Worm (Caenorhabditis elegans) whole organism, mixed stage, embryonic: ENCODE data around the gene F59A7.14.

Source experiments
- M03D4.4 ChIP-seq: sonication (generic microtip); optimal IDR thresholded peaks from 2 replicates; lab custom pipeline; 2017; ENCODE audit warnings: mild to moderate bottlenecking, missing genetic modification characterization, missing compliant biosample characterization
- bed-3 ChIP-seq: fragments of 200-800 bp; sonication (Bioruptor generic); optimal IDR thresholded peaks from 3 replicates; lab custom pipeline; 2018; ENCODE audit warnings: mild to moderate bottlenecking, missing genetic modification characterization, moderate library complexity, missing compliant biosample characterization
- ceh-39 ChIP-seq: fragments of 150-350 bp; optimal IDR thresholded peaks from 2 replicates; lab custom pipeline; 2014; ENCODE audit warnings: missing biosample characterization, missing genetic modification characterization
- ceh-43 ChIP-seq: fragments of 200-800 bp; sonication (Bioruptor generic); optimal IDR thresholded peaks from 2 replicates; lab custom pipeline; 2018; ENCODE audit warnings: mild to moderate bottlenecking, missing genetic modification characterization, moderate library complexity, missing compliant biosample characterization
- ceh-83 ChIP-seq: fragments of 200-800 bp; sonication (Bioruptor generic); optimal IDR thresholded peaks from 2 replicates; lab custom pipeline; 2018; ENCODE audit warnings: mild to moderate bottlenecking, missing genetic modification characterization, missing compliant biosample characterization
- ces-1 ChIP-seq: fragments of 150-350 bp; optimal IDR thresholded peaks from 2 replicates; lab custom pipeline; 2014; ENCODE audit warnings: missing biosample characterization, missing genetic modification reagents, missing genetic modification characterization
- cnd-1 ChIP-seq: fragments of 200-800 bp; sonication (Bioruptor generic); optimal IDR thresholded peaks from 2 replicates; lab custom pipeline; 2018; ENCODE audit warnings: mild to moderate bottlenecking, missing genetic modification characterization, missing compliant biosample characterization
- drap-1 ChIP-seq: fragments of 200-800 bp; sonication (Bioruptor generic); optimal IDR thresholded peaks from 3 replicates; lab custom pipeline; 2018; ENCODE audit warnings: mild to moderate bottlenecking, missing genetic modification characterization, missing compliant biosample characterization
- elt-1 ChIP-seq: sonication (generic microtip); optimal IDR thresholded peaks from 2 replicates; lab custom pipeline; 2017; ENCODE audit warnings: missing genetic modification characterization, mild to moderate bottlenecking, missing compliant biosample characterization, antibody characterized with exemption, moderate library complexity, borderline replicate concordance; ENCODE audit not compliant: insufficient read depth
- flh-1 ChIP-seq: fragments of 200-800 bp; sonication (Bioruptor generic); optimal IDR thresholded peaks from 2 replicates; lab custom pipeline; 2018; ENCODE audit warnings: mild to moderate bottlenecking, missing genetic modification characterization, moderate library complexity, missing compliant biosample characterization
- ham-2 ChIP-seq: fragments of 200-800 bp; sonication (Bioruptor generic); optimal IDR thresholded peaks from 2 replicates; lab custom pipeline; 2018; ENCODE audit warnings: mild to moderate bottlenecking, missing genetic modification characterization, missing compliant biosample characterization
- hlh-1 ChIP-seq: fragments of 150-350 bp; optimal IDR thresholded peaks from 2 replicates; lab custom pipeline; 2014; ENCODE audit warnings: missing biosample characterization, missing genetic modification reagents, missing genetic modification characterization
- lin-13 ChIP-seq: fragments of 150-350 bp; optimal IDR thresholded peaks from 2 replicates; lab custom pipeline; 2014; ENCODE audit warnings: missing biosample characterization, missing genetic modification characterization
- lin-32 ChIP-seq: fragments of 200-800 bp; sonication (Bioruptor generic); optimal IDR thresholded peaks from 2 replicates; lab custom pipeline; 2018; ENCODE audit warnings: mild to moderate bottlenecking, missing genetic modification characterization, missing compliant biosample characterization
- lsy-2 ChIP-seq: fragments of 150-350 bp; optimal IDR thresholded peaks from 2 replicates; lab custom pipeline; 2014; ENCODE audit warnings: missing biosample characterization, missing genetic modification characterization
- mab-5 ChIP-seq: fragments of 150-350 bp; optimal IDR thresholded peaks from 2 replicates; lab custom pipeline; 2014; ENCODE audit warnings: missing biosample characterization, missing genetic modification characterization
- mep-1 ChIP-seq: fragments of 150-350 bp; optimal IDR thresholded peaks from 2 replicates; lab custom pipeline; 2017; ENCODE audit warnings: missing biosample characterization, missing genetic modification reagents, missing genetic modification characterization, inconsistent platforms
- mls-2 ChIP-seq: sonication (generic microtip); optimal IDR thresholded peaks from 2 replicates; lab custom pipeline; 2016; ENCODE audit warnings: mild to moderate bottlenecking, missing genetic modification characterization, moderate library complexity, missing compliant biosample characterization
- nhr-12 ChIP-seq: fragments of 150-350 bp; optimal IDR thresholded peaks from 2 replicates; lab custom pipeline; 2014; ENCODE audit warnings: missing biosample characterization, missing genetic modification characterization
- nhr-2 ChIP-seq: fragments of 150-350 bp; optimal IDR thresholded peaks from 2 replicates; lab custom pipeline; 2014; ENCODE audit warnings: missing biosample characterization, missing genetic modification characterization
- nhr-237 ChIP-seq: fragments of 150-350 bp; optimal IDR thresholded peaks from 2 replicates; lab custom pipeline; 2014; ENCODE audit warnings: missing biosample characterization, missing genetic modification characterization
- nhr-28 ChIP-seq: fragments of 150-350 bp; optimal IDR thresholded peaks from 2 replicates; lab custom pipeline; 2014; ENCODE audit warnings: missing biosample characterization, missing genetic modification characterization
- nhr-76 ChIP-seq: sonication (generic microtip); optimal IDR thresholded peaks from 2 replicates; lab custom pipeline; 2017; ENCODE audit warnings: missing biosample characterization, missing genetic modification characterization
- pha-4 ChIP-seq: fragments of 150-350 bp; optimal IDR thresholded peaks from 2 replicates; lab custom pipeline; 2018; ENCODE audit warnings: missing biosample characterization, missing genetic modification reagents, missing genetic modification characterization
- snpc-4 ChIP-seq: fragments of 150-350 bp; optimal IDR thresholded peaks from 2 replicates; lab custom pipeline; 2014; ENCODE audit warnings: missing biosample characterization, missing genetic modification characterization
- sptf-1 ChIP-seq: sonication (generic microtip); optimal IDR thresholded peaks from 2 replicates; lab custom pipeline; 2017; ENCODE audit warnings: mild to moderate bottlenecking, missing genetic modification characterization, moderate library complexity, missing compliant biosample characterization
- tbx-8 ChIP-seq: fragments of 200-800 bp; sonication (Bioruptor generic); optimal IDR thresholded peaks from 2 replicates; lab custom pipeline; 2018; ENCODE audit warnings: mild to moderate bottlenecking, missing genetic modification characterization, moderate library complexity, missing compliant biosample characterization
- unc-120 ChIP-seq: sonication (generic microtip); optimal IDR thresholded peaks from 2 replicates; lab custom pipeline; 2017; ENCODE audit warnings: missing genetic modification characterization, missing compliant biosample characterization; ENCODE audit not compliant: poor library complexity, severe bottlenecking
- unc-39 ChIP-seq: fragments of 150-350 bp; optimal IDR thresholded peaks from 2 replicates; lab custom pipeline; 2014; ENCODE audit warnings: missing biosample characterization, missing genetic modification characterization
- unc-62 ChIP-seq: fragments of 150-350 bp; optimal IDR thresholded peaks from 2 replicates; lab custom pipeline; 2014; ENCODE audit warnings: missing biosample characterization, missing genetic modification reagents, missing genetic modification characterization
- zip-8 ChIP-seq: fragments of 150-350 bp; optimal IDR thresholded peaks from 2 replicates; lab custom pipeline; 2014; ENCODE audit warnings: missing biosample characterization, missing genetic modification characterization
- ztf-11 ChIP-seq: fragments of 150-350 bp; optimal IDR thresholded peaks from 2 replicates; lab custom pipeline; 2014; ENCODE audit warnings: missing biosample characterization, missing genetic modification characterization

F59A7.14 gene

DNA sequence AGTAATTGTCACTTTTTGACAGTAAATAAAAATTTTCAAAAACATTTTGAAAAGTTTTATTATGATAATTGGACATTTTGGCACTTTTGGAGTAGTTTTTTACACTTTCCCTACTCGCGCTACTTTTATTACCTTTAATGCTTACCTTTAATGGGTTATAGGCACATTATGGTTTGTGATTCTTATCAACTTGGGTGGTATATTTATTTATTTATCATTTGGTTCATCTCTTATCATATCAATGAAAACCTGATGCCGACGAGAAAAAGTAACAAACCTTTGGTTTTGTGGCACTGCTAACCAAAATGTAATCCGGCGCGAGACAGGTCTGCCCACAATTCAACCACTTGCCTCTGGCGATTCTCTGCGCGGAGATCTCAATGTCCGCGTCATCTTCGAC, 20.4 kb upstream of the F59A7.14 start:
- no peak for TF ChIP-seq ztf-11
- no peak for TF ChIP-seq lin-13 (tag; lab: Kevin White, UChicago)
- no peak for TF ChIP-seq mep-1 (tag; lab: Kevin White, UChicago)
- TF ChIP-seq M03D4.4 (tag; lab: Kevin White, UChicago) = no peak
- TF ChIP-seq ceh-83 (GFP tag; lab: Kevin White, UChicago) = no peak
- TF ChIP-seq ces-1 (GFP tag; lab: Kevin White, UChicago) = no peak
- TF ChIP-seq drap-1 (GFP tag; lab: Kevin White, UChicago) = no peak
- no peak for TF ChIP-seq mls-2 (tag; lab: Kevin White, UChicago)
- no peak for TF ChIP-seq mab-5 (tag; lab: Kevin White, UChicago)
- TF ChIP-seq tbx-8 (GFP tag; lab: Kevin White, UChicago) = no peak
- no peak for TF ChIP-seq zip-8 (tag; lab: Kevin White, UChicago)
- TF ChIP-seq ham-2 (GFP tag; lab: Kevin White, UChicago) = no peak
- TF ChIP-seq unc-39 (tag; lab: Kevin White, UChicago) = no peak
- no peak for TF ChIP-seq sptf-1 (tag; lab: Kevin White, UChicago)
- TF ChIP-seq ceh-39 = no peak
- TF ChIP-seq nhr-12 (tag; lab: Kevin White, UChicago) = no peak

DNA sequence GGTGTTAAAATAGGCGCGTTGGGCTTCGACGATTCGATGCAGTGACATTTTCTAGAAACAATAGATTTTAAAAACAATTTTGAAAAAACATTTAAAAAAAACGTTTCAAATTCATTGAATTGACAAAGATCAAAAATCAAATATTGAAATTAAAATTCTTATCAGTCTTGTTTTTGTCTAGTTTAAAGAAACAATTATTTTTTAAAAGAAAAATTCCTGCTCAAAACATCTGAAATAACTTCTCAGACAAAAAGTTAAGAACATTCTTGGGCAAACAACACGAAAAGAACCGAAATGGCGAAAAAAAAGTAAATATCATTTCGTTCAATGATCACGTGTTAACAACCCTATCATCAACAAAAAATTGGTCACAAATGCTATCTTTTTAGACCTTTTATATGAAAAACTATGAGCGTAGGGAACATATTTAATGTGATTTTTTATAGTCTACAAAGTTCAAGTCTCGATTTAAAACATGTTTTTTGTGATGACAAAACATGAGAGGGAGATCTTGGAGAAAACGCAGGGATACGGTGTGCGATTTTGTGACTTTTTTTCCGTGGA, 19.2 kb upstream of the F59A7.14 start, which contains the start of gene alh-5:
Gene alh-5, minus strand, starts transcription at position 51 of the 564 bp plus-strand sequence.
- TF ChIP-seq unc-62 (GFP tag; lab: Kevin White, UChicago) (no peak), lin-13 (tag; lab: Kevin White, UChicago) (no peak), lsy-2 (tag; lab: Kevin White, UChicago) (no peak), bed-3 (GFP tag; lab: Kevin White, UChicago) (no peak), M03D4.4 (tag; lab: Kevin White, UChicago) (no peak), nhr-12 (tag; lab: Kevin White, UChicago) (no peak), elt-1 (tag; lab: Kevin White, UChicago) (no peak), flh-1 (GFP tag; lab: Kevin White, UChicago) (no peak), nhr-28 (tag; lab: Kevin White, UChicago) (no peak), nhr-2 (tag; lab: Kevin White, UChicago) (no peak), mab-5 (tag; lab: Kevin White, UChicago) (no peak), cnd-1 (no peak), ces-1 (GFP tag; lab: Kevin White, UChicago) (no peak), unc-120 (tag; lab: Kevin White, UChicago) (no peak), snpc-4 (tag; lab: Kevin White, UChicago) (no peak), nhr-76 (tag; lab: Kevin White, UChicago) (no peak), sptf-1 (tag; lab: Kevin White, UChicago) (no peak), zip-8 (tag; lab: Kevin White, UChicago) (no peak), lin-32 (no peak), pha-4 (tag; lab: Kevin White, UChicago) (no peak)

DNA sequence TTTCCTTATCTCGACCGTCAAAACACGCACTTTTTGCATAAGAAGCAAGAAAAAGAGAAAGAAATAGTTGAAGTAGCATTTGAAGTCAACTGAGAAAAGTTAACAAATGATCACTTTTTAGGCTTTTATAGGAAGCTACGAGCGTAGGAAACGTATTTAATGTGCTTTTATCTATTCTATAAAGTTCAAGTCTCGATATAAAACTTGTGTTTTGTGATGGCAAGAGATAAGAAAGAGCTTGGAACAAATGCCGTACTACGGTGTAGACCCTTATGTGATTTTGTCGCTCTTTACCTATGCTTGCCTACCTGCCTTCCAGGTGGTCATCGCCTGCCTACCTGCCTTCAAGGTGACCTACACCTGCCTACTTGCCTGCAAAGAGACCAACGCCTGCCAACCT, 14.6 kb upstream of the F59A7.14 start, which contains the start of gene clec-206:
Gene clec-206, minus strand, starts transcription at position 101 of the 400 bp plus-strand sequence.
- TF ChIP-seq elt-1 (tag; lab: Kevin White, UChicago) (no peak), nhr-28 (tag; lab: Kevin White, UChicago) (no peak), lin-32 (no peak), snpc-4 (tag; lab: Kevin White, UChicago) (no peak), bed-3 (GFP tag; lab: Kevin White, UChicago) (no peak), lin-13 (tag; lab: Kevin White, UChicago) (no peak), ceh-83 (GFP tag; lab: Kevin White, UChicago) (no peak), nhr-237 (tag; lab: Kevin White, UChicago) (no peak)

DNA sequence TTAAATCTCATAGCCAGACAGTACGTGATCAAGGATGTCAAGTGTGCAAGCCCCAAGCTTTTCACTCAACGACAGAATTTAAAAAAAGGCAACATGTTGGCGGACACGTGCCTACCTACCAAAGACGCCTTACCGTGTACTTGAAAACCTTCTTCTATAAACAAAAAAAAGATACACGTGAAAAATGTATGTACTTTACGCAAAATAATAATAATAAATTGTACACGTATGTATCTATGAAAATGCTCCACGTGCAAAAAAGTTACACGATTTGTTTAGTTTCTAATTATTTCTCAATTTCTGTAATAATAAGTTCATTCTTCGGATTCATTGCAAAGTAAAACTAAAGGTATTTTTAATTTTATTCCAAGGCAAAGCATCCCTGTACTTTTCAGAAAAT, 14.1 kb upstream of the F59A7.14 start, which contains the start of gene cysl-4:
Gene cysl-4, plus strand, starts transcription at position 301 of the 400 bp plus-strand sequence.
- no peak for TF ChIP-seq M03D4.4 (tag; lab: Kevin White, UChicago)
- no peak for TF ChIP-seq ceh-43
- TF ChIP-seq zip-8 (tag; lab: Kevin White, UChicago) = no peak
- no peak for TF ChIP-seq hlh-1 (tag; lab: Kevin White, UChicago)
- TF ChIP-seq flh-1 (GFP tag; lab: Kevin White, UChicago) = no peak
- no peak for TF ChIP-seq mep-1 (tag; lab: Kevin White, UChicago)
- TF ChIP-seq elt-1 (tag; lab: Kevin White, UChicago) = no peak
